Fruit fly (Drosophila melanogaster) whole organism, larva: Measurements from ENCODE around the gene SPR.

Experiments used
- noc ChIP-seq: fragments of 200-800 bp; sonication (Bioruptor generic); optimal IDR thresholded peaks from 3 replicates; lab custom pipeline; 2019; ENCODE audit warnings: missing biosample characterization, mild to moderate bottlenecking, missing genetic modification characterization, moderate library complexity

The SPR gene

dm6 chrX:5432635-5433482 is 13.6 kb upstream of the SPR start:
- no peak for TF ChIP-seq noc (tag; lab: Kevin White, UChicago)

DNA sequence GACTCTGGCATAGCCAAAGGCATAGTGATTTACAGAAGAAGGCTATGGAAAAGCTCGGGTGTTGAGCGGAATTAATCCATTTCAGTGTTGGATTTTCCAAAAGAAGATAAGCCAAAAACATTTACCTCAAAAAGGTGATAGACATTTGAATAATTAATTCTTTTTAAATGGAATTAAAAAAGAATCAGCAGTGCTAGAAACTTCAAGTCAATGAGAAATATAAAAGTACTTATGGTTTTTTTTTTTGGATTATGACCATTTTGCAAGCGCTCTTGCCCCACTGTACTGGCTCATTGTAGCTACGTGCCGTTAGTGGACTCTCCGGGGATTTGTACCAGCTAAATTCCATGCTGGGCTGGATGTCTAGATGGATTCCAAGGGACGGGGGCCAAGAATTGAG is 39.4 kb downstream of the SPR start:
- TF ChIP-seq noc (tag; lab: Kevin White, UChicago), result no peak

dm6 chrX:5487381-5487780 is 40.9 kb downstream of the SPR start:
- TF ChIP-seq noc (tag; lab: Kevin White, UChicago), result no peak

- TF ChIP-seq noc (tag; lab: Kevin White, UChicago), result no peak
These were observed 49.4 kb downstream of the SPR start, which contains the start of gene frma for dm6 chrX:5495901-5496300. TSS of gene frma (minus strand) at chrX:5496052.

- TF ChIP-seq noc (tag; lab: Kevin White, UChicago), result no peak
These were observed 50.3 kb downstream of the SPR start for dm6 chrX:5496727-5497126.

- TF ChIP-seq noc (tag; lab: Kevin White, UChicago), result no peak
These were observed 54.7 kb downstream of the SPR start, which contains the start of the genes CG32762 and CG4151 for dm6 chrX:5501129-5501528. TSS of gene CG32762 (minus strand) at chrX:5501229. TSS of gene CG4151 (plus strand) at chrX:5501476.

- TF ChIP-seq noc (tag; lab: Kevin White, UChicago), result no peak
These were observed 57.5 kb downstream of the SPR start for dm6 chrX:5503916-5504315.

- no peak for TF ChIP-seq noc (tag; lab: Kevin White, UChicago)
These were observed 64.7 kb downstream of the SPR start for dm6 chrX:5511167-5511566.

dm6 chrX:5515151-5515550 is 68.7 kb downstream of the SPR start:
- TF ChIP-seq noc (tag; lab: Kevin White, UChicago), result no peak

DNA sequence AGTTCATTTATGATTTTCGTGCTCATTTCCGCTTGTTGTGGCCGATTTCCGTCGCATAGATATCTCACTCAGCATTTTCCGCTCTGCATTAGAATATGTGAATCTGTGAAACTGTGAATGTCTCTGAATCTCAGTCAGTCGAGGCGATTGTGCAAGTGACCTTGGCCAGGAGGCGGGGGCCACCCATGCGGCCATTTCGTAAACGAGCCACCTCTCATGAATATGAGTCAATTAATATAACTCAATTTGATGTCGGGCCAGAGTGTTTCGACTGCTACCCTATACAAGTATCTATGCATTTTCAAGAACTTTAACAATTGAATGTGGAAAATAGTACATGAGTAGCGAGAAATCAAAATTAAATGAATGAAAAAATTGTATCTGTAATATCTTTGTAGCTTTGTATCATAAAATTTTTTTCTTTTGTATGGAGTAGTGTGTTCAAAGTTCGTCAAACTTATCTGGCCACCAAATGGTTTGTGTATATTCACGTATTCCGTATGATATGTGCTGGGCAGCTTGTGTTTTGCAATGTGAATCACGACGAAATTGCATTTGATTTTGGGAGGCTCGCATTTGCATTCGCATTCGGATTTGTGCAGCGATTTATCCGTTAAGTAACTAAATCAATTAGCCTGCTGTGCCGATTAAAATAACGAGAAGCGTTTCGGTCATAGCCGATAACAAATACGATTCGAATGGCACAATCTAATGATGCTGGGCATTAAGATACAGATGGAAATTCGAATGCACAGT is 69.6 kb downstream of the SPR start, which contains the start of gene CG12730:
Gene CG12730 (plus strand): TSS at position 706 of the 756 bp plus-strand sequence.
- TF ChIP-seq noc (tag; lab: Kevin White, UChicago), result no peak

DNA sequence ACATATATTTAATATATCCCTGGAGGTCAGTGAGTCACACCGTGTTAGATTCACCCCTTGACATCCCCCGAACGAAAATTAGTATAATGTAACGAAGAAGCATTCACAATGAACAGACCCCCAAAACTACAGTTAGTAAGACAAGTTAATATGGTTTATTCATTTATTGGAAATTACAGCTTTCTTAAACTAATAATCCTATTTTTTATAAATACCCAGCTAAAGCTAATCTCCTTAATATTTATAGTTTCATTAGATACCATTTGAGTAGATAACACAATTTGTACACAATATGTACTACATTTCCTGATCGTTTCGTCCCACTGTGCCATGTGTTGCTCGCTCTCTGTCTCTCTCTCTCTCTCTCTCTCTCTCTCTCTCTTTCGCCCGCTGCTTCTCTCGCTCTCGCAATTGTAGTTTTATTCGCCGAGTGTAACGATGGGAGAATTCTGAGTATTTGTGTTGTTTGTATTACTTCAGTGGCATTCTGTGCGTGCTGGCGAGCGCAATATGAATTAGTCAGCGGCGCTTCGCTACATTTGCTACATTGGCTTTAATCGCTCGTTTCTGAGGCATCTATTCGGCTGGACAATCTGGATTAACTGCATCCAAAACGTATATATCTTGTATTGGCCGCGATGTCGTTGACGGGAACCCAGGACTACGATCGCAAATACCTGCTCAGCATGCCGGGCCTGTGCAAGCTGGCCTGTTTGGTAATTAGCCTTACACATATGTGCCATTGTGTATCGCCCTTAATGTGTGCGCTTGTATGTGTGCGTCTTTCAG is 70.5 kb downstream of the SPR start:
- TF ChIP-seq noc (tag; lab: Kevin White, UChicago), result no peak

DNA sequence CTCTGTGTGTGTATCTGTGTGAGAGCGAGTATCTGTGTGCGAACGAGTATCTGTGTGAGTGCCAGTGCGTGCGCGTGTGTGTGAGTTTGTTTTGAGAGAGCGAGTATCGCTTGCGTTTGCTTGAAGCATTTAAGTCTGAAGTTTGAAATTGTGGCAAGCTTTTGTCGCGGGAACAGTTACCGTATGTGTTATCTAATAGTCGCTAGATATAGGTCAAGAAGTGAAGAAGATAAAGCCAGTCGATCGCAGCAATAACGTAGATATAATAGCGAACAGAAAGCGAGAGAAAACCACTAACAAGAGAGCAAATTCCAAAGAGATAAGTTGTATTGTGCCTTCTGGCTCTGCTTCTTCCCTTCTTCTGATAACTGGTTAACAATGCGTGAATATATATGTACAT is 71.7 kb downstream of the SPR start:
- TF ChIP-seq noc (tag; lab: Kevin White, UChicago), result no peak

dm6 chrX:5524240-5524881 is 77.9 kb downstream of the SPR start:
- TF ChIP-seq noc (tag; lab: Kevin White, UChicago), result no peak
